Fruit fly (Drosophila melanogaster): ENCODE measurements around the gene slgA.

Gene slgA

DNA sequence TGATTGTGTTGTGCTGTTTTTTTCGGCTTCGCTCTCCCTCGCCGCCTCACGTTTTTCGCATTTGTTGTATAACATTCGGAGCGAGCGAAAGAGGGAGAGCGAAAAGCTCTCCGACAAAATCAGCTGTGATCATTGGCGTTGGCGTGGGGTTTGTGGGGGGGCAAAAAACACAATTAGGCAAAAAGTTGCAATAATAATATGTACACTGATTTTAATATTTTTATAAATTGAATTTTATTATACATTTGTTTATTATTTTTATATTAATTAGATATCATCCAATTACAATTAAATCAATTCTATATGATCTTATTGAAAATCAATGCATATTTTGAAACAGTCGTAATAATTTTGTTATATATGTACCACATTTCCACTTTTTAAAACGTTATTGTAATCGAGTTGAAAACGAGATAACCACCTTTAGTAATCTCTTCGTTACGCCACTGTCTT, 1.8 kb downstream of the slgA start (continued):
- no peak for TF ChIP-seq Rx (GFP tag; IDR thresholded peaks at IDR 0.05)
- no peak for TF ChIP-seq CG10274 (GFP tag; optimal IDR thresholded peaks at IDR 0.05)
- peak; percentile 69 for TF ChIP-seq CG9932 (GFP tag; IDR thresholded peaks at IDR 0.05)
- TF ChIP-seq CG4617 (GFP tag; optimal IDR thresholded peaks at IDR 0.05; ENCODE audit: borderline replicate concordance) = no peak
- no peak for TF ChIP-seq CG14441 (GFP tag; IDR thresholded peaks at IDR 0.05)
- TF ChIP-seq CG15696 (tag; optimal IDR thresholded peaks at IDR 0.05) = no peak
- no peak for TF ChIP-seq Dll (GFP tag; IDR thresholded peaks at IDR 0.05; ENCODE audit: partially characterized antibody)
- TF ChIP-seq BEAF-32 (GFP tag; optimal IDR thresholded peaks at IDR 0.05) = no peak
- TF ChIP-seq Dek (tag; optimal IDR thresholded peaks at IDR 0.05) = peak; percentile 52
- TF ChIP-seq bowl (GFP tag; IDR thresholded peaks at IDR 0.05) = no peak
- no peak for TF ChIP-seq kay (GFP tag; optimal IDR thresholded peaks at IDR 0.05)
- TF ChIP-seq danr (GFP tag; IDR thresholded peaks at IDR 0.05) = no peak
- no peak for TF ChIP-seq otp (GFP tag; IDR thresholded peaks at IDR 0.05)
- TF ChIP-seq E2f1 (GFP tag; IDR thresholded peaks at IDR 0.05) = no peak
- TF ChIP-seq seq (GFP tag; IDR thresholded peaks at IDR 0.05) = no peak
- TF ChIP-seq CG18262 (tag; optimal IDR thresholded peaks at IDR 0.05) = peak; percentile 47
- TF ChIP-seq ind (GFP tag; optimal IDR thresholded peaks at IDR 0.05) = peak; percentile 31
- no peak for TF ChIP-seq CG12769 (tag; optimal IDR thresholded peaks at IDR 0.05)
- no peak for TF ChIP-seq pan (optimal IDR thresholded peaks at IDR 0.05)
- no peak for TF ChIP-seq pan (GFP tag; optimal IDR thresholded peaks at IDR 0.05 in 1 of 2, IDR thresholded peaks at IDR 0.05 in 1 of 2)
- TF ChIP-seq Dp (GFP tag; optimal IDR thresholded peaks at IDR 0.05) = no peak
- TF ChIP-seq Mrtf (GFP tag; IDR thresholded peaks at IDR 0.05) = 0 out of 3 replicates have a peak, but pooled peaks have one; percentile 42
- no peak for TF ChIP-seq pzg (GFP tag; optimal IDR thresholded peaks at IDR 0.05)
- peak; percentile 39 for TF ChIP-seq CoRest (tag; optimal IDR thresholded peaks at IDR 0.05)
- peak; percentile 36 for TF ChIP-seq Blimp-1 (GFP tag; optimal IDR thresholded peaks at IDR 0.05)
- peak; percentile 49 for TF ChIP-seq cwo (GFP tag; optimal IDR thresholded peaks at IDR 0.05)
- no peak for TF ChIP-seq CG31388 (GFP tag; optimal IDR thresholded peaks at IDR 0.05)
- no peak for TF ChIP-seq Antp (GFP tag; optimal IDR thresholded peaks at IDR 0.05)
- TF ChIP-seq Med (GFP tag) = peak; percentile 70
- TF ChIP-seq fd3F (GFP tag; optimal IDR thresholded peaks at IDR 0.05) = peak; percentile 1
- no peak for TF ChIP-seq Max (GFP tag; optimal IDR thresholded peaks at IDR 0.05)
- peak; percentile 57 for TF ChIP-seq Rfx (GFP tag; IDR thresholded peaks at IDR 0.05)
- no peak for TF ChIP-seq Ets65A (GFP tag)
- no peak for TF ChIP-seq CG12104 (GFP tag; optimal IDR thresholded peaks at IDR 0.05)
- TF ChIP-seq CG3838 (GFP tag; optimal IDR thresholded peaks at IDR 0.05) = no peak
- TF ChIP-seq HLH4C (GFP tag; IDR thresholded peaks at IDR 0.05; ENCODE audit: partially characterized antibody) = no peak
- no peak for TF ChIP-seq CG6272 (GFP tag; IDR thresholded peaks at IDR 0.05)
- 0 out of 3 replicates have a peak, but pooled peaks have one; percentile 30 for TF ChIP-seq Dbx (GFP tag; IDR thresholded peaks at IDR 0.05)
- peak; percentile 19 for TF ChIP-seq CG10267 (tag; optimal IDR thresholded peaks at IDR 0.05)
- TF ChIP-seq D19B (GFP tag; optimal IDR thresholded peaks at IDR 0.05) = no peak
- peak; percentile 18 for TF ChIP-seq odd (GFP tag; optimal IDR thresholded peaks at IDR 0.05)
- no peak for TF ChIP-seq CG11247 (GFP tag; IDR thresholded peaks at IDR 0.05)
- no peak for TF ChIP-seq H2.0 (GFP tag; IDR thresholded peaks at IDR 0.05)
- TF ChIP-seq CG2712 (tag; optimal IDR thresholded peaks at IDR 0.05) = peak; percentile 40
- no peak for TF ChIP-seq her (GFP tag; optimal IDR thresholded peaks at IDR 0.05)
- TF ChIP-seq CG14965 (GFP tag; optimal IDR thresholded peaks at IDR 0.05; ENCODE audit: borderline replicate concordance) = no peak
- TF ChIP-seq CG11504 (tag; optimal IDR thresholded peaks at IDR 0.05) = peak; percentile 69
- no peak for TF ChIP-seq Aef1 (GFP tag; IDR thresholded peaks at IDR 0.05)
- TF ChIP-seq CG12219 (GFP tag; optimal IDR thresholded peaks at IDR 0.05) = no peak
- peak in 1 of 2 experiments; percentile 21 for TF ChIP-seq dpn (GFP tag; optimal IDR thresholded peaks at IDR 0.05)
- no peak for TF ChIP-seq MTF-1 (GFP tag; optimal IDR thresholded peaks at IDR 0.05; ENCODE audit: borderline replicate concordance)

All from whole organism, embryonic.